In the genomic region with DNA sequence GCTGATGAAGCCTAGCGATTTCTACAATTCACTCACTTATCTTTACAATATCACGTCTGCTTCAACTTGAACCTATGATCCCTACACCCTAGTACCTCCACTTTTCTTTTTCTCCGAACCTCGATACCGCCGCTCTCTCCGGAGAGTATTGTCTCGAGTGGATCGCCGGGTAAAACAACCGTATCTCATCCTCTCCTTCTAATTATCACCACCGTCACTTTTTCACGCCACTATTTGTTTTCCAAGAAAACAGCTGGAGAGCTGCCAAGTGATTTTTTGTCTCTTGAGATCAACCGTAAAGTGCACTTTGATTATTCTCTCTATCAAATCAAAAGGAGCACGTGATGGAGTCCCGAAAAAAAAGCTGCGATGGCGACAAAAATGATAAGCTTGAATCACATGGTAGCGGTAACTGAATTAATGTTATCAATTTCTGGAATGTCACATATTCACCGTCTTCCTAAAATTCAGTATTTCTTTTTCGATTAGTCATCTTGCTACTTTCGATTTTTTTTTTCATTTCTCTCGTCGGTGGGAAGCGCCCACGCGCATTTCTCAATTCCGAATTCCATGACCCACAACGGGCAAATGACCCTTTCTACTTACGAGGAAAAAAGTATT, we compare ENCODE assay signal across 5 worm cellular contexts.
TF ChIP-seq lines count a peak whose summit lies in the region.

No protein-coding gene starts in this region.

TF ChIP-seq in whole organism, L1 larva, 84 proteins besides CTCF, POLR2A, EP300 and RAD21 (continues in another document):
- TF ChIP-seq lin-35 (GFP tag; optimal IDR thresholded peaks at IDR 0.05; lab: Kevin White, UChicago) (peak in 1 of 2 experiments; percentile 32), alr-1 (tag; optimal IDR thresholded peaks at IDR 0.05; lab: Kevin White, UChicago; ENCODE audit: borderline replicate concordance) (no peak), nhr-90 (tag; optimal IDR thresholded peaks at IDR 0.05; lab: Kevin White, UChicago; ENCODE audit: poor library complexity) (peak; percentile 34), hlh-17 (GFP tag; optimal IDR thresholded peaks at IDR 0.05; lab: Kevin White, UChicago; ENCODE audit: borderline replicate concordance) (no peak), elt-2 (tag; optimal IDR thresholded peaks at IDR 0.05; lab: Kevin White, UChicago) (peak; percentile 82), egl-27 (tag; optimal IDR thresholded peaks at IDR 0.05; lab: Kevin White, UChicago) (peak in 1 of 2 experiments; percentile 5), efl-3 (GFP tag; optimal IDR thresholded peaks at IDR 0.05; lab: Kevin White, UChicago) (no peak), C34B4.2 (tag; optimal IDR thresholded peaks at IDR 0.05; lab: Kevin White, UChicago) (no peak), tbx-2 (tag; optimal IDR thresholded peaks at IDR 0.05; lab: Kevin White, UChicago) (peak; percentile 12), nhr-77 (tag; optimal IDR thresholded peaks at IDR 0.05; lab: Kevin White, UChicago) (peak; percentile 66), fkh-8 (tag; optimal IDR thresholded peaks at IDR 0.05; lab: Kevin White, UChicago) (no peak), nhr-71 (tag; optimal IDR thresholded peaks at IDR 0.05; lab: Kevin White, UChicago) (peak; percentile 6), unc-30 (tag; optimal IDR thresholded peaks at IDR 0.05; lab: Kevin White, UChicago) (no peak), mdl-1 (tag; optimal IDR thresholded peaks at IDR 0.05; lab: Kevin White, UChicago) (peak in 1 of 2 experiments; percentile 12), irx-1 (tag; optimal IDR thresholded peaks at IDR 0.05; lab: Kevin White, UChicago) (no peak)

TF ChIP-seq in whole organism, L2 larva, 48 proteins besides CTCF, POLR2A, EP300 and RAD21:
- TF ChIP-seq sma-9 (GFP tag; optimal IDR thresholded peaks at IDR 0.05; lab: Kevin White, UChicago) = peak; percentile 59
- no peak for TF ChIP-seq sma-9 (tag; optimal IDR thresholded peaks at IDR 0.05; lab: Kevin White, UChicago)
- TF ChIP-seq lsy-2 (tag; optimal IDR thresholded peaks at IDR 0.05; lab: Kevin White, UChicago) = no peak
- TF ChIP-seq nhr-11 (tag; optimal IDR thresholded peaks at IDR 0.05; lab: Kevin White, UChicago) = no peak
- TF ChIP-seq peb-1 (tag; optimal IDR thresholded peaks at IDR 0.05; lab: Kevin White, UChicago) = no peak
- no peak for TF ChIP-seq nhr-23 (tag; optimal IDR thresholded peaks at IDR 0.05; lab: Kevin White, UChicago)
- TF ChIP-seq nhr-129 (tag; optimal IDR thresholded peaks at IDR 0.05; lab: Kevin White, UChicago) = peak; percentile 28
- TF ChIP-seq F13H6.1 (tag; optimal IDR thresholded peaks at IDR 0.05; lab: Kevin White, UChicago) = peak; percentile 59
- TF ChIP-seq fos-1 (tag; optimal IDR thresholded peaks at IDR 0.05; lab: Kevin White, UChicago) = peak; percentile 17
- TF ChIP-seq crh-2 (tag; optimal IDR thresholded peaks at IDR 0.05; lab: Kevin White, UChicago) = peak; percentile 9

TF ChIP-seq in whole organism, L3 larva, 47 proteins besides CTCF, POLR2A, EP300 and RAD21:
- TF ChIP-seq jun-1 (tag; optimal IDR thresholded peaks at IDR 0.05; lab: Kevin White, UChicago) (peak; percentile 63), egl-27 (tag; optimal IDR thresholded peaks at IDR 0.05; lab: Kevin White, UChicago) (no peak), elt-2 (tag; optimal IDR thresholded peaks at IDR 0.05; lab: Kevin White, UChicago) (peak; percentile 90), pha-4 (tag; optimal IDR thresholded peaks at IDR 0.05; lab: Kevin White, UChicago) (peak; percentile 35), R02D3.7 (tag; optimal IDR thresholded peaks at IDR 0.05; lab: Kevin White, UChicago) (no peak), ceh-16 (tag; optimal IDR thresholded peaks at IDR 0.05; lab: Kevin White, UChicago) (no peak), unc-39 (tag; optimal IDR thresholded peaks at IDR 0.05; lab: Kevin White, UChicago) (no peak), pqm-1 (tag; optimal IDR thresholded peaks at IDR 0.05; lab: Kevin White, UChicago) (peak; percentile 89), eor-1 (tag; optimal IDR thresholded peaks at IDR 0.05; lab: Kevin White, UChicago) (no peak)

TF ChIP-seq in whole organism, L4 larva, 104 proteins besides CTCF, POLR2A, EP300 and RAD21 (continues in another document):
- TF ChIP-seq lin-38 (GFP tag; IDR thresholded peaks at IDR 0.05; lab: Robert Waterston, UW) (peak; percentile 16), aha-1 (tag; lab: Kevin White, UChicago) (peak; percentile 82), tag-97 (GFP tag; IDR thresholded peaks at IDR 0.05; lab: Robert Waterston, UW) (no peak), lsy-2 (tag; optimal IDR thresholded peaks at IDR 0.05; lab: Kevin White, UChicago) (peak in 1 of 2 experiments; percentile 3), unc-130 (GFP tag; optimal IDR thresholded peaks at IDR 0.05; lab: Kevin White, UChicago) (no peak), php-3 (GFP tag; IDR thresholded peaks at IDR 0.05; lab: Robert Waterston, UW) (0 out of 2 replicates have a peak, but pooled peaks have one; percentile 13), dmd-6 (GFP tag; IDR thresholded peaks at IDR 0.05; lab: Robert Waterston, UW) (peak; percentile 79), nhr-28 (tag; optimal IDR thresholded peaks at IDR 0.05; lab: Kevin White, UChicago) (peak; percentile 36), lin-13 (GFP tag; optimal IDR thresholded peaks at IDR 0.05; lab: Kevin White, UChicago) (no peak), mes-2 (tag; optimal IDR thresholded peaks at IDR 0.05; lab: Kevin White, UChicago; ENCODE audit: poor library complexity, severe bottlenecking) (peak; percentile 1), daf-16 (GFP tag; optimal IDR thresholded peaks at IDR 0.05; lab: Kevin White, UChicago) (peak in 1 of 2 experiments; percentile 1), daf-16 (tag; optimal IDR thresholded peaks at IDR 0.05; lab: Kevin White, UChicago) (peak; percentile 45), zip-2 (tag; optimal IDR thresholded peaks at IDR 0.05; lab: Kevin White, UChicago) (no peak), hlh-11 (tag; optimal IDR thresholded peaks at IDR 0.05; lab: Kevin White, UChicago) (peak; percentile 80), pqm-1 (tag; optimal IDR thresholded peaks at IDR 0.05; lab: Kevin White, UChicago) (peak; percentile 58), lin-39 (tag; optimal IDR thresholded peaks at IDR 0.05; lab: Kevin White, UChicago) (no peak), hif-1 (tag; optimal IDR thresholded peaks at IDR 0.05; lab: Kevin White, UChicago) (peak in 1 of 2 experiments; percentile 51), hlh-30 (tag; optimal IDR thresholded peaks at IDR 0.05; lab: Kevin White, UChicago; ENCODE audit: insufficient read depth) (peak; percentile 72), mdl-1 (tag; optimal IDR thresholded peaks at IDR 0.05; lab: Kevin White, UChicago) (peak in 1 of 2 experiments; percentile 21), ces-1 (GFP tag; optimal IDR thresholded peaks at IDR 0.05; lab: Kevin White, UChicago) (no peak), dve-1 (tag; optimal IDR thresholded peaks at IDR 0.05; lab: Kevin White, UChicago; ENCODE audit: insufficient read depth) (peak; percentile 92), pha-4 (GFP tag; IDR thresholded peaks at IDR 0.05; lab: Robert Waterston, UW) (0 out of 2 replicates have a peak, but pooled peaks have one; percentile 14), pha-4 (tag; optimal IDR thresholded peaks at IDR 0.05; lab: Kevin White, UChicago) (no peak), mxl-2 (GFP tag; conservative IDR thresholded peaks at IDR 0.05; lab: Robert Waterston, UW) (0 out of 2 replicates have a peak, but pooled peaks have one; percentile 26), ZK546.5 (tag; optimal IDR thresholded peaks at IDR 0.05; lab: Kevin White, UChicago) (no peak)

TF ChIP-seq in whole organism, young adult, 124 proteins besides CTCF, POLR2A, EP300 and RAD21:
- TF ChIP-seq B0336.3 (GFP tag; IDR thresholded peaks at IDR 0.05; lab: Robert Waterston, UW) (peak; percentile 64), nhr-80 (tag; optimal IDR thresholded peaks at IDR 0.05; lab: Kevin White, UChicago) (peak; percentile 66), atf-7 (tag; optimal IDR thresholded peaks at IDR 0.05; lab: Kevin White, UChicago) (peak; percentile 5), akir-1 (GFP tag; optimal IDR thresholded peaks at IDR 0.05; lab: Kevin White, UChicago) (no peak), nfyb-1 (GFP tag; IDR thresholded peaks at IDR 0.05; lab: Robert Waterston, UW) (0 out of 2 replicates have a peak, but pooled peaks have one; percentile 30), cebp-1 (GFP tag; IDR thresholded peaks at IDR 0.05; lab: Robert Waterston, UW) (no peak), cebp-1 (tag; optimal IDR thresholded peaks at IDR 0.05; lab: Kevin White, UChicago) (peak; percentile 43), dox-1 (GFP tag; IDR thresholded peaks at IDR 0.05; lab: Robert Waterston, UW) (0 out of 2 replicates have a peak, but pooled peaks have one; percentile 5), nhr-90 (tag; optimal IDR thresholded peaks at IDR 0.05; lab: Kevin White, UChicago) (peak; percentile 21), F49E8.2 (tag; optimal IDR thresholded peaks at IDR 0.05; lab: Kevin White, UChicago; ENCODE audit: insufficient read depth) (no peak), nhr-120 (GFP tag; IDR thresholded peaks at IDR 0.05; lab: Robert Waterston, UW) (no peak), let-607 (tag; optimal IDR thresholded peaks at IDR 0.05; lab: Kevin White, UChicago) (peak in 1 of 2 experiments; percentile 18)
